Worm (Caenorhabditis elegans): ENCODE results near the gene dhs-25.

The dhs-25 gene

DNA sequence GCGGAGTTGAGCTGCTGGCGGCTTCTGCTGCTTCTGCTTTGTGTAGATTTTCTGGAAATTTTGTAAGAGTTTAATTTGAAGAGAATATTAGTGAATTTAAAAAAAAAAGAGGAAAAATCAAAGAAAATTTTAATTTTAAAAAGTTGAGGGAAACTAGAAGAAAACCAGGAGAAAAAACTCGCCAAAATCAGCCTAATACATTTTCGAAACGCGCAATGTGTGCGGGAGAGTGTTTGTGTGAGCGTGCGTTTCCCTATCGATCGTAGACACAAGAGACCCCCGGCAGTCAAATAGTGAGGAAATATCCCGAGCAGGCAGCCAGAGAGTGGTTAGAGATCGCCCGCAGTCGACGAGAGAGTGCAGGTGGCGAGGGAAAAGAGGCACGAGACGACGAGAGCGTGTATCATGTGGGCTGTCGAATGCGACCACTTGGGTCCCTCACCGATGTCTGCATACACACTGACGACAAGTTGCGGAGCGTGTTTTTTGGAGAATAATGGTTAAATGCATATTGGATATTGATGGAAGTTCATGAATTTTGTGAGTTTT, 39.7 kb upstream of the dhs-25 start, which contains the start of gene zfp-3 (continued):
- no peak for TF ChIP-seq nhr-12 (tag; optimal IDR thresholded peaks at IDR 0.05)
- peak; percentile 76 for TF ChIP-seq ceh-82 (tag; optimal IDR thresholded peaks at IDR 0.05)
- TF ChIP-seq lin-15B (tag; optimal IDR thresholded peaks at IDR 0.05): peak; percentile 87
- peak; percentile 82 for TF ChIP-seq snpc-4 (tag; optimal IDR thresholded peaks at IDR 0.05)

DNA sequence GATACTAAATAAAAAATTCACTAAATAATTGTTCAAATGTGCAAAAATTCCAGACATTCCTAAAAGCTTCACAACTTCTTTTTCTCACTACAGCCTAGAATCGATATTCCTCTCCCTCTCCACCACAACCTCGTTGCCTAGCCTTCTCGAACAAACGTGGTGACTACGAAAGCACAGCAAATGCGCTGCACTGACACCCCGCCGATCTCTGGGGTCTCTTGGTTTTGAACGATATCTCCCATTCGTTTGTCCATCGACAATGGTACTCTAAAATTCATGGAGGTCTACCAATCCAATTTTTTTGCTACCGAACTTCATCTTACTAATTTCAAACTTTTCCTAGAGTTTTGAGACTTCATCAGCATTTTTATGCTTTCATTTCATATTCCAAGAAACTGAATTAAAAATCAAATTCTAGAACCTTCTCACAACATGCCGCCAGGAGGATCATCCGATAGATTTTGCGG, 35.9 kb upstream of the dhs-25 start, which contains the start of gene W05H7.1:
W05H7.1 (plus strand) TSS at position 417 of the 467 bp plus-strand sequence.
- TF ChIP-seq tbx-2 (tag; optimal IDR thresholded peaks at IDR 0.05): no peak
- TF ChIP-seq pha-4 (tag; optimal IDR thresholded peaks at IDR 0.05): peak; percentile 62
- peak; percentile 48 for TF ChIP-seq nhr-23 (tag; optimal IDR thresholded peaks at IDR 0.05)
- peak; percentile 56 for TF ChIP-seq hmg-11 (tag; optimal IDR thresholded peaks at IDR 0.05)
- TF ChIP-seq nhr-12 (tag; optimal IDR thresholded peaks at IDR 0.05): no peak
- TF ChIP-seq lin-39 (tag; optimal IDR thresholded peaks at IDR 0.05): peak; percentile 58
- no peak for TF ChIP-seq nhr-76 (tag; optimal IDR thresholded peaks at IDR 0.05)
- no peak for TF ChIP-seq fkh-10 (GFP tag; optimal IDR thresholded peaks at IDR 0.05)
- no peak for TF ChIP-seq zag-1 (tag; optimal IDR thresholded peaks at IDR 0.05)
- TF ChIP-seq ztf-11 (tag; optimal IDR thresholded peaks at IDR 0.05): no peak
- peak; percentile 15 for TF ChIP-seq elt-2 (tag; optimal IDR thresholded peaks at IDR 0.05)
- peak; percentile 42 for TF ChIP-seq egl-5 (tag; optimal IDR thresholded peaks at IDR 0.05)
- peak; percentile 63 for TF ChIP-seq nhr-25 (tag; optimal IDR thresholded peaks at IDR 0.05)
- no peak for TF ChIP-seq skn-1 (tag; optimal IDR thresholded peaks at IDR 0.05)
- peak; percentile 32 for TF ChIP-seq snpc-4 (tag; optimal IDR thresholded peaks at IDR 0.05)
- TF ChIP-seq lin-15B (tag; optimal IDR thresholded peaks at IDR 0.05): peak; percentile 30
- no peak for TF ChIP-seq ZK546.5 (tag; optimal IDR thresholded peaks at IDR 0.05)
- TF ChIP-seq nhr-237 (tag; optimal IDR thresholded peaks at IDR 0.05): no peak
- peak; percentile 73 for TF ChIP-seq nfya-1 (tag; optimal IDR thresholded peaks at IDR 0.05; ENCODE audit: insufficient read depth)
- TF ChIP-seq unc-39 (tag; optimal IDR thresholded peaks at IDR 0.05): no peak

DNA sequence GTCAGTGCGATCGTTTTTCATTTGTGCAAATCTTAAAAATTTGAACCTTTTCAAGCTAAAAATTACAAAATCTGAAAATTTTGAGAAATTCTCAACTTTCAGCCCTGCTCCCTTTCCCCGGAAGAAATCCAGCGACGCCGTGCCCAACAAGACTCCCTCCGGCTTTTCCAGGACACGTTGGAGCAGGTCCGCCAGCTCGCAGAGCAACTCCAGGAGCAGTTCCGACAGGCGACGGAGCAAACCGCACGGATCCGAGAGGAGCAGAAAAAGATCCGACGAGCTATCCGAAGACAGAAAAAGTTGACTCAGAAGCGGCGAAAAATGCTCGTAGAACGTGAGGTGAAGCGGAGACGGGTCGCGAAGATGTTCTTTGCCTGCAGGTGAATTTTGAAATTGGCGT, 35.1 kb upstream of the dhs-25 start:
- TF ChIP-seq skn-1 (tag; optimal IDR thresholded peaks at IDR 0.05) (no peak), daf-12 (tag; optimal IDR thresholded peaks at IDR 0.05) (no peak), jun-1 (tag; optimal IDR thresholded peaks at IDR 0.05) (no peak), fkh-2 (tag; optimal IDR thresholded peaks at IDR 0.05) (no peak), lin-39 (tag; optimal IDR thresholded peaks at IDR 0.05) (no peak), ama-1 (optimal IDR thresholded peaks at IDR 0.05) (no peak), ceh-16 (tag; optimal IDR thresholded peaks at IDR 0.05) (no peak), nhr-237 (tag; optimal IDR thresholded peaks at IDR 0.05) (no peak), pqm-1 (tag; optimal IDR thresholded peaks at IDR 0.05) (no peak), unc-62 (GFP tag; optimal IDR thresholded peaks at IDR 0.05) (no peak), ztf-4 (tag; optimal IDR thresholded peaks at IDR 0.05) (no peak), egl-27 (tag; optimal IDR thresholded peaks at IDR 0.05) (no peak)

DNA sequence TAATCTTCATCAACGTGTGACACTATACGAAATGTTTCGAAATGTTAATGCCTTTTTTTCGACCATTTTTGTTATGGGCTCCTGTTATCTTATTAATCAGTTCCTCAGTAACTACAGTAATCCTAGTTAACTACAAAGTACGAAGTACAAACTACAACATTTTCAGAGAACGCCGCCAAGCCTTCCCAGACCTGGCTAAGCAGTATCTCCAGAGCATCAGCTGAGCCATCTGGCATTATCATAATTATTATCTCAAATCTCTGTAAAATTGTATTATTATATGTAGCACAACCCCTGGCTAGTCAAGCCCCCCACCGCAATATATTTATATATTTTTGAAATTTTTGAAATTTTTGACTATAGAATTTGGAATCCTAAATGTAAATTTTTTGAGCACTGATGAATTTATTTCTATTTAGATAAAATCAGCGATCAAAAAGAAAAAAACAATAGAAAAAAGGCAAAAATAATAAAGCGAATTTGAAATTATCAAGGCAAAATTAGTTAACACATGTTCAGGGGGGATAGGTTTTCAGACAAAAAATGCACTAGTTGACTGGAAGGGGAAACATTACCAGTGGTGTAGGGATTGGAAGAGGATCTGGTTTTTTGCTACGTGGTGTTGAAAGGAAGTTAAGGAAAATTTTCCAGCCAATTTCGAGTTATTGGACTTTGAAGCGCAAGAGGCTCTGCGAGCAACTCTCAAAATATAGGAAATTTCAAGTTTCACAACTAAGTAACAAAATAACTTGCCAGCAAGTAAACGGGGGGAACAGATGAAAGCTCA, 34.3 kb upstream of the dhs-25 start:
- peak; percentile 79 for TF ChIP-seq ama-1 (optimal IDR thresholded peaks at IDR 0.05)
- TF ChIP-seq mdl-1 (tag; optimal IDR thresholded peaks at IDR 0.05): no peak
- TF ChIP-seq zag-1 (tag; optimal IDR thresholded peaks at IDR 0.05): no peak
- TF ChIP-seq pha-4 (tag; optimal IDR thresholded peaks at IDR 0.05): peak; percentile 22
- peak; percentile 6 for TF ChIP-seq nhr-25 (tag; optimal IDR thresholded peaks at IDR 0.05)
- peak; percentile 1 for TF ChIP-seq nhr-23 (tag; optimal IDR thresholded peaks at IDR 0.05)
- peak; percentile 33 for TF ChIP-seq lsy-12 (tag; optimal IDR thresholded peaks at IDR 0.05)

DNA sequence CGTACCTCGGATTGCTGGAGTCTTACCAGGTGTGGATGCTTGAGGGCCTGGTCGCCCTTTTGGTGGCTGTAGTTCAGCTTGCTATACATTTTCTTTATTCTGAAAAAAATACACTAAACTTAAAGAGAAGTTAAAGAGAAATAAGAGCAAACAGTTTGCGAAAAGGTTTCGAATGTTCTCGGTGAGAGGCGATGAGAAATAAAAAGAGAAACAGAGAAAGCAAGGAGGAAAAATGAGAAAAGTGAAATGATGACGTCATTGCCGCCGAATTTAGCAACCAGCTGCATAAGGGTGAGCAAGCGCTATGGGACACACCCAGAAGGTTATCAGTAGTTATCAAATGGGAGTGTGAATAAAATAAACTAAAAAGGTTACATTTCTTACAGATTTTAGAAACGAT, 32.6 kb upstream of the dhs-25 start, which contains the start of gene cebp-1:
cebp-1 (minus strand) TSS at position 99 of the 400 bp plus-strand sequence.
- TF ChIP-seq lsy-12 (tag; optimal IDR thresholded peaks at IDR 0.05): no peak
- no peak for TF ChIP-seq mdl-1 (tag; optimal IDR thresholded peaks at IDR 0.05)
- TF ChIP-seq nhr-25 (tag; optimal IDR thresholded peaks at IDR 0.05): peak; percentile 16
- TF ChIP-seq nhr-28 (tag; optimal IDR thresholded peaks at IDR 0.05): no peak
- peak; percentile 79 for TF ChIP-seq elt-2 (tag; optimal IDR thresholded peaks at IDR 0.05)
- peak; percentile 27 for TF ChIP-seq lin-39 (tag; optimal IDR thresholded peaks at IDR 0.05)
- TF ChIP-seq pha-4 (tag; optimal IDR thresholded peaks at IDR 0.05): peak; percentile 56
- no peak for TF ChIP-seq unc-62 (GFP tag; optimal IDR thresholded peaks at IDR 0.05)
- TF ChIP-seq ceh-16 (tag; optimal IDR thresholded peaks at IDR 0.05): no peak
- peak; percentile 40 for TF ChIP-seq pqm-1 (tag; optimal IDR thresholded peaks at IDR 0.05)
- TF ChIP-seq nhr-12 (tag; optimal IDR thresholded peaks at IDR 0.05): no peak
- no peak for TF ChIP-seq eor-1 (tag; optimal IDR thresholded peaks at IDR 0.05)
